Worm (Caenorhabditis elegans): Measurements from ENCODE around the gene eor-2.

DNA sequence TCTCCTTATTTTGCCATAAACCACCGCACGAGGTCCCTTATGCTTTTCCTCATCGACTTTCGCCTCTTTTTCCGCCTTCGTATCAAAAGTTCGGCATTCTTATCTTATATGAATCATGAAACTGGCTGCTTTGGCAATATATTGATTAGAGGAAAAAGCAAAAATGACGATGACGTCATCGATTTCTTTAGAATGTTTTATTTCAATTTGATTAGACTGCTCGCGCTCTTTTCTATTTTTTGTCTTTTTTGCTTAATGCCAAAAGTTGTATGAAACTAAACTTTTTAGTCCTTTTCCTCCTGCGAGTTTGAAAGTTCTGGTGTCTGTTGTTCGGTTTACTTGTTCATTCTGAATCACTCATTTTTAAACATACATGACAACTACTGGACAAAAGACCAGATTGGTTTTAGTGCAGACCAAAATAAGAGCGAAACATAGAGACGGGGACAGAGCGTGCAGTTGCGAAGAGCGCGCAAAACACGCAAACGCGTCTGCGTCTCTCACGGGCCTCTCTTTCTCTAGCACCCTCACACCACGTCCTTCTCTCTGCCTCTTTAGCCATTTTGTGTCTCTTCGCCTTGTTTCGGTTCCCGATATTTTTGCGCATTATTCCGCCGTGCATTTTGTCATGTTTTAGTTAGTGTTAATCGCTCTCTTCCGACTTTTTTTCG lies 7.4 kb downstream of the eor-2 start:
- no peak for TF ChIP-seq ama-1 (optimal IDR thresholded peaks at IDR 0.05)
- no peak for TF ChIP-seq ceh-36 (tag; optimal IDR thresholded peaks at IDR 0.05)
- no peak for TF ChIP-seq scrt-1 (GFP tag; IDR thresholded peaks at IDR 0.05)
- TF ChIP-seq hmg-4 (GFP tag; optimal IDR thresholded peaks at IDR 0.05), result peak; percentile 15
- TF ChIP-seq hnd-1 (tag; optimal IDR thresholded peaks at IDR 0.05), result no peak
- no peak for TF ChIP-seq ets-7 (tag; optimal IDR thresholded peaks at IDR 0.05)
- TF ChIP-seq ceh-13 (GFP tag; optimal IDR thresholded peaks at IDR 0.05), result no peak
- no peak for TF ChIP-seq flt-1 (GFP tag; IDR thresholded peaks at IDR 0.05)
